Worm (Caenorhabditis elegans): ENCODE results near the gene cpr-1.

DNA sequence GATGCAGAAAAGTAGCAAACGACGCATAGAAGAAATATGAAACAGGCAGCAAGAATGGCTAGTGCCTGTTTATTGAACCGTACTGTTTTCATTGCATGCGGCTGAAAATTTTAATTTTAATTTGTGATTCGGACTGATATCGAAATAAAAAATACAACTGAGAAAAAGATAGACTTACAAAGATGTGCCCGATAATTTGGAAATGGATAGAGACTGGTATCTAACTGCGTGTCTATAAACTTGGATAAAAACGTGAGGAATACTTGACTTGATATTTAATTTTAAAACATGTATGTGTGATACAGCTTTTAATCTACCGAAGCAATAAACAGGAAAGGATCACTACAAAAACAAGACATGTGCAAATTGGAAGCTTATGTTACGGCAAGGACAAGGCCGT is 10.0 kb downstream of the cpr-1 start, which contains the start of gene mans-2:
- TF ChIP-seq dao-5 (tag; optimal IDR thresholded peaks at IDR 0.05) (no peak), him-1 (tag; optimal IDR thresholded peaks at IDR 0.05) (no peak)

Data from whole organism, L4/young adult.